Worm (Caenorhabditis elegans) whole organism, midembryonic: ENCODE data around the gene cts-1.

Experiments
- T22C8.4 ChIP-seq: fragments of 200-800 bp; sonication (Bioruptor generic); IDR thresholded peaks from 2 replicates; pipeline ENCODE4 v1.3.6; 2022; ENCODE audit warnings: missing genetic modification characterization, missing compliant biosample characterization
- cog-1 ChIP-seq: sonication (generic microtip); optimal IDR thresholded peaks from 2 replicates; lab custom pipeline; 2016; ENCODE audit warnings: missing genetic modification characterization, missing compliant biosample characterization
- flt-1 ChIP-seq: fragments of 200-800 bp; sonication (Bioruptor generic); IDR thresholded peaks from 2 replicates; pipeline ENCODE4 v1.3.6; 2022; ENCODE audit warnings: missing genetic modification characterization, missing compliant biosample characterization
- klf-2 ChIP-seq: fragments of 200-800 bp; sonication (Bioruptor generic); conservative IDR thresholded peaks from 2 replicates; pipeline ENCODE4 v1.3.6; 2022; ENCODE audit warnings: missing genetic modification reagents, missing genetic modification characterization, missing compliant biosample characterization
- med-1 ChIP-seq: sonication (generic microtip); optimal IDR thresholded peaks from 2 replicates; lab custom pipeline; 2017; ENCODE audit warnings: missing genetic modification characterization, mild to moderate bottlenecking, missing compliant biosample characterization, antibody characterized with exemption, missing genetic modification reagents; ENCODE audit not compliant: insufficient read depth
- ref-1 ChIP-seq: fragments of 200-800 bp; sonication (Bioruptor generic); conservative IDR thresholded peaks from 2 replicates; pipeline ENCODE4 v1.3.6; 2022; ENCODE audit warnings: missing genetic modification reagents, missing genetic modification characterization, missing compliant biosample characterization
- tab-1 ChIP-seq: fragments of 200-800 bp; sonication (Bioruptor generic); IDR thresholded peaks from 2 replicates; pipeline ENCODE4 v1.3.6; 2022; ENCODE audit warnings: missing genetic modification characterization, missing compliant biosample characterization
- ztf-23 ChIP-seq: fragments of 200-800 bp; sonication (Bioruptor generic); IDR thresholded peaks from 2 replicates; pipeline ENCODE4 v1.3.6; 2022; ENCODE audit warnings: missing genetic modification reagents, missing genetic modification characterization, missing compliant biosample characterization
- ztf-29 ChIP-seq: fragments of 200-800 bp; sonication (Bioruptor generic); IDR thresholded peaks from 2 replicates; pipeline ENCODE4 v1.3.6; 2022; ENCODE audit warnings: missing genetic modification reagents, missing genetic modification characterization, missing compliant biosample characterization

Gene cts-1

DNA sequence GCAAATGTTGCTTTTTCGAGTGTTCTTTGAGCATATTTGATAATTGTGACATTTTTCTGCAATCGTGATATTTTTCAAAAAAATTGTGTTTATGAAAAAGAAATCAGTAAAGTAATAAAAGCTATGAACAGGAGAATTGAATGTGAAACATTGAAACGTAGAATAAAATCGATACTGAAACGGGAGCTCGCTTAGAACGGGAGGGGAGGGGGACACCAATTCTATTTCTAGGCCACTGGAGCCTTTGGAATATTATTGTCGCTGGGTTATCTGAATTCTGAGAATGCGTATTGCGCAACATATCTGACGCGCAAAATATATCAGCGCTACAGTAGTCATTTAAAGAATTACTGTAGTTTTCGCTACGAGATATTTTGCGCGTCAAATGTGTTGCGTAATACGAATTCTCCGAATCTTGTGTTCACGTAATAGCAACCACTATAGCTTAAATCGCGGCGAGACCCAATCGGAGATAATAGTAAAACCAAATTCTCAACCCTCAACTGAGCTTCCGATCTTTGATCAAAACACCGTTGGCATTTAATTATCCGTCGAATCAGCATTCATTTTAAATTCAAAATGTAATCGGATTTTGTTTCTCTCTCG is 4.4 kb downstream of the cts-1 start, which contains the start of the genes blos-1 and best-18:
Gene blos-1, minus strand, starts transcription at position 58 of the 606 bp plus-strand sequence.
Gene best-18, plus strand, starts transcription at position 508 of the 606 bp plus-strand sequence.
- TF ChIP-seq ztf-29 (GFP tag; lab: Robert Waterston, UW) (no peak), T22C8.4 (GFP tag; lab: Robert Waterston, UW) (peak; percentile 51; the same call in 1 of the 2 replicates)

ce11 chrIII:10209703-10210102 is 6.7 kb downstream of the cts-1 start, which contains the start of gene T20G5.9:
TSS of gene T20G5.9 (plus strand) at chrIII:10209840.
- TF ChIP-seq ztf-23: no peak
- no peak for TF ChIP-seq med-1 (GFP tag; lab: Kevin White, UChicago)
- TF ChIP-seq klf-2 (GFP tag; lab: Robert Waterston, UW): no peak
- TF ChIP-seq T22C8.4 (GFP tag; lab: Robert Waterston, UW): no peak
- 0 out of 2 replicates have a peak, but pooled peaks have one; percentile 28 for TF ChIP-seq flt-1 (GFP tag; lab: Robert Waterston, UW)

DNA sequence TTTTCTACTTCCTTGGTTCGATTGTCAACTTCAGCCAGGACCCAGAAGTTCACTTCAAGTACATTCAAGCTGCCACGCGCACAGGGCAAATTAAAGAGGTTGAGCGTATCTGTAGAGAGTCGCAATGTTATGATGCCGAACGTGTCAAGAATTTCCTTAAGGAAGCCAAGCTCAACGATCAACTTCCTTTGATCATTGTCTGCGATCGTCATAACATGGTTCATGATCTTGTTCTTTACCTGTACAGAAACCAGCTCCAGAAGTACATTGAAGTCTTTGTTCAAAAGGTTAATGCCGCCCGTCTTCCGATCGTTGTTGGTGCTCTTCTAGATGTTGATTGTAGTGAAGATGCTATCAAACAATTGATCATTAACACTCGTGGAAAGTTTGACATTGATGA is 10.1 kb downstream of the cts-1 start:
- TF ChIP-seq flt-1 (GFP tag; lab: Robert Waterston, UW) (no peak), ref-1 (GFP tag; lab: Robert Waterston, UW) (no peak), cog-1 (no peak), tab-1 (GFP tag; lab: Robert Waterston, UW) (no peak), med-1 (GFP tag; lab: Kevin White, UChicago) (no peak), ztf-23 (no peak), ztf-29 (GFP tag; lab: Robert Waterston, UW) (no peak), klf-2 (GFP tag; lab: Robert Waterston, UW) (no peak), T22C8.4 (GFP tag; lab: Robert Waterston, UW) (no peak)

DNA sequence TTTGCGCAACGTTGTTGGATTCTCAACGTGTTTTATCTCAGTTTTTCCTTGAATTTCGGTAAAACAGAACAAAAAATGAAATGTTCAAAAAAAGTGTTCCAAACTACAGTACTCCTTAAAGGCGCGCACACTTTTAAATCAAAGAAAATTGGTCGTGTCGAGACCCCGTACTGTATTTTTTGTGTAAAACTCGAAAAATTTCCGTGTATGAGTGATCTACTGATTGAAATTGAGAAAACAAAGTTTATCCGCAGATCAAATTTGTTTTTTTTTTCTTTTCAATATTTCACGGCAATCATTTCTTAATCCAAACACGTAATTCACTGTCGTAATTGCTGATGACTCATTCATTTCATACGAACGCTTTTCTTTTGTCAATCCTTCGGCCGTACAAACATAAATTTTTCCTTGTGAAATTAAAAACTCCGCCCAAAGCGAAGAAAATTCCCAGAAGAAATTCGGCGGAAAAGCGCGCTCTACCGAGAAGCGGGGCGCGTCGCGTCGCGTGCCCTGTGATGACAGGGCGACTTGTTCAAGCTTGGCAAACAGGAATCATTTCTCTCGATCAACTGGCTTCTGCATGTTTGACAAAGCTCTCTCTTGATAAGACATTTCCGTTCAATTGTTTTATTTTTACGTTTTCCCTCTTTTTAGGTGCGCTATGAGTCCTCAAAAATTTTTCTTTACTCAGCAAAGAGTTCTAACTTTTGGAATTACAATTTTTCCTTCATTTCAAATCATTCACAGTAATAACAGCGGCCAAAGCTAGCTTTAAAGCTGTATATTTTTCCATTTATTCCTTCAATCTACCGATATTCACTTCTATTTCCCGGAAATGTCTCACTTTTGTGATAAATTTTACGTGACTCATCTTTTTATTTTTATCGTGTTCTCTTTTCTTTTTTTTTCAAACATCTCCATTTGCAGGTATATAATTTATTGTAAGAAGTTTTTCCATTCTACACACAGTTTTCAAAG is 13.3 kb downstream of the cts-1 start, which contains the start of gene chc-1:
Gene chc-1, plus strand, starts transcription at position 928 of the 978 bp plus-strand sequence.
- TF ChIP-seq ztf-23: no peak
- TF ChIP-seq flt-1 (GFP tag; lab: Robert Waterston, UW): no peak
- no peak for TF ChIP-seq ztf-29 (GFP tag; lab: Robert Waterston, UW)
- TF ChIP-seq ref-1 (GFP tag; lab: Robert Waterston, UW): no peak

- TF ChIP-seq ztf-29 (GFP tag; lab: Robert Waterston, UW): no peak
- no peak for TF ChIP-seq cog-1
- no peak for TF ChIP-seq tab-1 (GFP tag; lab: Robert Waterston, UW)
- no peak for TF ChIP-seq med-1 (GFP tag; lab: Kevin White, UChicago)
- no peak for TF ChIP-seq ref-1 (GFP tag; lab: Robert Waterston, UW)
- no peak for TF ChIP-seq flt-1 (GFP tag; lab: Robert Waterston, UW)
- no peak for TF ChIP-seq klf-2 (GFP tag; lab: Robert Waterston, UW)
- no peak for TF ChIP-seq ztf-23
- no peak for TF ChIP-seq T22C8.4 (GFP tag; lab: Robert Waterston, UW)
These were observed 14.0 kb downstream of the cts-1 start for ce11 chrIII:10202391-10202790.

ce11 chrIII:10201235-10201634 is 15.2 kb downstream of the cts-1 start, which contains the start of the genes T20G5.13 and T20G5.12:
TSS of gene T20G5.13 (minus strand) at chrIII:10201335.
TSS of gene T20G5.12 (plus strand) at chrIII:10201604.
- TF ChIP-seq T22C8.4 (GFP tag; lab: Robert Waterston, UW): no peak
- no peak for TF ChIP-seq ref-1 (GFP tag; lab: Robert Waterston, UW)
- no peak for TF ChIP-seq klf-2 (GFP tag; lab: Robert Waterston, UW)
- TF ChIP-seq ztf-23: no peak
- no peak for TF ChIP-seq flt-1 (GFP tag; lab: Robert Waterston, UW)
- no peak for TF ChIP-seq cog-1
- TF ChIP-seq med-1 (GFP tag; lab: Kevin White, UChicago): no peak
- TF ChIP-seq ztf-29 (GFP tag; lab: Robert Waterston, UW): no peak
- TF ChIP-seq tab-1 (GFP tag; lab: Robert Waterston, UW): no peak

- TF ChIP-seq flt-1 (GFP tag; lab: Robert Waterston, UW) (no peak), klf-2 (GFP tag; lab: Robert Waterston, UW) (no peak), med-1 (GFP tag; lab: Kevin White, UChicago) (no peak), cog-1 (no peak), ztf-23 (no peak)
These were observed 17.4 kb downstream of the cts-1 start, which contains the start of gene T20G5.8 for ce11 chrIII:10199052-10199451. TSS of gene T20G5.8 (plus strand) at chrIII:10199352.

ce11 chrIII:10197416-10197815 is 19.0 kb downstream of the cts-1 start, which contains the start of gene dod-6:
TSS of gene dod-6 (plus strand) at chrIII:10197716.
- TF ChIP-seq cog-1: no peak
- TF ChIP-seq ztf-23: no peak
- TF ChIP-seq T22C8.4 (GFP tag; lab: Robert Waterston, UW): no peak
- no peak for TF ChIP-seq klf-2 (GFP tag; lab: Robert Waterston, UW)
- TF ChIP-seq med-1 (GFP tag; lab: Kevin White, UChicago): no peak
- no peak for TF ChIP-seq flt-1 (GFP tag; lab: Robert Waterston, UW)
- TF ChIP-seq tab-1 (GFP tag; lab: Robert Waterston, UW): no peak
- TF ChIP-seq ztf-29 (GFP tag; lab: Robert Waterston, UW): no peak
- TF ChIP-seq ref-1 (GFP tag; lab: Robert Waterston, UW): no peak

ce11 chrIII:10196796-10197195 is 19.6 kb downstream of the cts-1 start:
- no peak for TF ChIP-seq klf-2 (GFP tag; lab: Robert Waterston, UW)
- TF ChIP-seq flt-1 (GFP tag; lab: Robert Waterston, UW): no peak
